Fruit fly (Drosophila melanogaster) whole organism, embryonic: ENCODE measurements around the gene kel.

Experiments used
- Blimp-1 ChIP-seq: fragments of 200-800 bp; sonication (Bioruptor generic); optimal IDR thresholded peaks from 3 replicates; lab custom pipeline; 2018; ENCODE audit warnings: missing biosample characterization, missing genetic modification characterization, mild to moderate bottlenecking, moderate library complexity, missing genetic modification reagents
- Bteb2 ChIP-seq: fragments of 200-800 bp; sonication (Bioruptor generic); optimal IDR thresholded peaks from 2 replicates; lab custom pipeline; 2016; ENCODE audit warnings: missing biosample characterization, missing genetic modification characterization
- CG10147 ChIP-seq: fragments of 200-800 bp; sonication (Bioruptor generic); optimal IDR thresholded peaks from 2 replicates; lab custom pipeline; 2019; ENCODE audit warnings: missing biosample characterization, mild to moderate bottlenecking, missing genetic modification characterization, moderate library complexity
- CG10321 ChIP-seq: fragments of 200-800 bp; sonication (Bioruptor generic); IDR thresholded peaks from 2 replicates; pipeline ENCODE4 v1.3.6; 2022; ENCODE audit warnings: missing biosample characterization, missing genetic modification characterization
- CG11247 ChIP-seq: fragments of 200-800 bp; sonication (Bioruptor generic); IDR thresholded peaks from 2 replicates; pipeline ENCODE4 v1.3.6; 2022; ENCODE audit warnings: missing biosample characterization, missing genetic modification characterization
- CG14441 ChIP-seq: fragments of 200-800 bp; sonication (Bioruptor generic); IDR thresholded peaks from 2 replicates; pipeline ENCODE4 v1.3.6; 2022; ENCODE audit warnings: missing biosample characterization, missing genetic modification characterization
- CG15073 ChIP-seq: fragments of 200-800 bp; sonication (Bioruptor generic); optimal IDR thresholded peaks from 2 replicates; lab custom pipeline; 2016; ENCODE audit warnings: missing biosample characterization, missing genetic modification characterization
- CG1529 ChIP-seq: fragments of 200-800 bp; sonication (Bioruptor generic); optimal IDR thresholded peaks from 3 replicates; lab custom pipeline; 2018; ENCODE audit warnings: missing biosample characterization, missing genetic modification characterization
- CG18619 ChIP-seq: fragments of 200-800 bp; sonication (Bioruptor generic); optimal IDR thresholded peaks from 3 replicates; lab custom pipeline; 2017; ENCODE audit warnings: missing biosample characterization, mild to moderate bottlenecking, missing genetic modification characterization
- CG18764 ChIP-seq: fragments of 200-800 bp; sonication (Bioruptor generic); optimal IDR thresholded peaks from 3 replicates; lab custom pipeline; 2016; ENCODE audit warnings: missing biosample characterization, missing genetic modification characterization
- CG2202 ChIP-seq: fragments of 200-800 bp; sonication (Bioruptor generic); optimal IDR thresholded peaks from 2 replicates; lab custom pipeline; 2018; ENCODE audit warnings: missing biosample characterization, mild to moderate bottlenecking, missing genetic modification characterization
- CG32532 ChIP-seq: fragments of 200-800 bp; sonication (Bioruptor generic); IDR thresholded peaks from 2 replicates; pipeline ENCODE4 v1.3.6; 2022; ENCODE audit warnings: missing biosample characterization, missing genetic modification characterization
- CG3726 ChIP-seq: fragments of 200-800 bp; sonication (Bioruptor generic); IDR thresholded peaks from 3 replicates; pipeline ENCODE4, ENCODE4 v1.3.6; 2022; ENCODE audit warnings: missing biosample characterization, missing genetic modification characterization
- CG4424 ChIP-seq: fragments of 200-800 bp; sonication (Bioruptor generic); optimal IDR thresholded peaks from 3 replicates; lab custom pipeline; 2016; ENCODE audit warnings: missing biosample characterization, missing genetic modification characterization
- CG6175 ChIP-seq: fragments of 200-800 bp; sonication (Bioruptor generic); IDR thresholded peaks from 3 replicates; pipeline ENCODE4 v1.3.6; 2022; ENCODE audit warnings: missing biosample characterization, missing genetic modification characterization
- CG6254 ChIP-seq: fragments of 200-800 bp; sonication (Bioruptor generic); optimal IDR thresholded peaks from 3 replicates; lab custom pipeline; 2017; ENCODE audit warnings: mild to moderate bottlenecking, missing biosample characterization, missing genetic modification reagents, missing genetic modification characterization
- CG8944 ChIP-seq: fragments of 200-800 bp; sonication (Bioruptor generic); optimal IDR thresholded peaks from 3 replicates; lab custom pipeline; 2016; ENCODE audit warnings: missing biosample characterization, missing genetic modification characterization
- CTCF ChIP-seq: fragments of 200-800 bp; sonication (Bioruptor generic); optimal IDR thresholded peaks from 2 replicates; lab custom pipeline; 2017; ENCODE audit warnings: missing biosample characterization, mild to moderate bottlenecking, missing genetic modification characterization, moderate library complexity
- CoRest ChIP-seq: fragments of 200-800 bp; sonication (Bioruptor generic); optimal IDR thresholded peaks from 3 replicates; lab custom pipeline; 2018; ENCODE audit warnings: missing biosample characterization, mild to moderate bottlenecking, missing genetic modification characterization, moderate library complexity
- ERR ChIP-seq: fragments of 200-800 bp; sonication (Bioruptor generic); optimal IDR thresholded peaks from 2 replicates; lab custom pipeline; 2016; ENCODE audit warnings: missing biosample characterization, missing genetic modification characterization
- Jarid2 ChIP-seq: fragments of 200-800 bp; sonication (Bioruptor generic); optimal IDR thresholded peaks from 3 replicates; lab custom pipeline; 2017; ENCODE audit warnings: mild to moderate bottlenecking, missing biosample characterization, missing genetic modification reagents, missing genetic modification characterization
- Kr ChIP-seq: fragments of 200-800 bp; sonication (Bioruptor generic); optimal IDR thresholded peaks from 2 replicates; lab custom pipeline; 2017; ENCODE audit warnings: missing biosample characterization, mild to moderate bottlenecking, missing genetic modification characterization
- MBD-R2 ChIP-seq: fragments of 200-800 bp; sonication (Bioruptor generic); IDR thresholded peaks from 2 replicates; pipeline ENCODE4 v1.3.6; 2022; ENCODE audit warnings: missing biosample characterization, missing genetic modification characterization
- Mad ChIP-seq: fragments of 200-800 bp; sonication (Bioruptor generic); optimal IDR thresholded peaks from 2 replicates; lab custom pipeline; 2016; ENCODE audit warnings: missing biosample characterization, missing genetic modification characterization
- PHDP ChIP-seq: fragments of 200-800 bp; sonication (Bioruptor generic); optimal IDR thresholded peaks from 3 replicates; lab custom pipeline; 2018; ENCODE audit warnings: missing biosample characterization, mild to moderate bottlenecking, missing genetic modification characterization, moderate library complexity
- Rx ChIP-seq: fragments of 200-800 bp; sonication (Bioruptor generic); IDR thresholded peaks from 2 replicates; pipeline ENCODE4 v1.3.6; 2022; ENCODE audit warnings: missing biosample characterization, missing genetic modification characterization
- Ssrp ChIP-seq: fragments of 200-800 bp; sonication (Bioruptor generic); optimal IDR thresholded peaks from 2 replicates; lab custom pipeline; 2018; ENCODE audit warnings: missing biosample characterization, mild to moderate bottlenecking, missing genetic modification characterization, moderate library complexity
- Tbp ChIP-seq: fragments of >200 bp; optimal IDR thresholded peaks from 2 replicates; lab custom pipeline; 2018; ENCODE audit warnings: missing biosample characterization, missing genetic modification characterization
- Xrp1 ChIP-seq: fragments of 200-800 bp; sonication (Bioruptor generic); IDR thresholded peaks from 2 replicates; pipeline ENCODE4 v1.3.6; 2022; ENCODE audit warnings: missing biosample characterization, missing genetic modification characterization
- ac ChIP-seq: fragments of 200-800 bp; sonication (Bioruptor generic); optimal IDR thresholded peaks from 3 replicates; lab custom pipeline; 2017; ENCODE audit warnings: missing biosample characterization, mild to moderate bottlenecking, missing genetic modification characterization
- bigmax ChIP-seq: fragments of 200-800 bp; sonication (Bioruptor generic); optimal IDR thresholded peaks from 2 replicates; lab custom pipeline; 2018; ENCODE audit warnings: missing biosample characterization, mild to moderate bottlenecking, missing genetic modification characterization
- corto ChIP-seq: fragments of 200-800 bp; sonication (Bioruptor generic); optimal IDR thresholded peaks from 2 replicates; lab custom pipeline; 2016; ENCODE audit warnings: missing biosample characterization, mild to moderate bottlenecking, missing genetic modification characterization, moderate library complexity
- dati ChIP-seq: fragments of 200-800 bp; sonication (Bioruptor generic); IDR thresholded peaks from 2 replicates; pipeline ENCODE4 v1.3.6; 2022; ENCODE audit warnings: missing biosample characterization, missing genetic modification characterization
- dimm ChIP-seq: fragments of 200-800 bp; sonication (Bioruptor generic); IDR thresholded peaks from 2 replicates; pipeline ENCODE4 v1.3.6; 2022; ENCODE audit warnings: missing biosample characterization, missing genetic modification characterization
- disco-r ChIP-seq: fragments of 200-800 bp; sonication (Bioruptor generic); optimal IDR thresholded peaks from 2 replicates; lab custom pipeline; 2016; ENCODE audit warnings: missing biosample characterization, missing genetic modification characterization
- eyg ChIP-seq: fragments of 200-800 bp; sonication (Bioruptor generic); optimal IDR thresholded peaks from 3 replicates; lab custom pipeline; 2016; ENCODE audit warnings: missing biosample characterization, missing genetic modification characterization
- fd102C ChIP-seq: fragments of 200-800 bp; sonication (Bioruptor generic); optimal IDR thresholded peaks from 2 replicates; lab custom pipeline; 2018; ENCODE audit warnings: missing biosample characterization, mild to moderate bottlenecking, missing genetic modification characterization, moderate library complexity
- fd96Cb ChIP-seq: fragments of 200-800 bp; sonication (Bioruptor generic); optimal IDR thresholded peaks from 2 replicates; lab custom pipeline; 2018; ENCODE audit warnings: missing biosample characterization, mild to moderate bottlenecking, missing genetic modification characterization, moderate library complexity
- fu2 ChIP-seq: fragments of 200-800 bp; sonication (Bioruptor generic); optimal IDR thresholded peaks from 2 replicates; lab custom pipeline; 2016; ENCODE audit warnings: missing biosample characterization, missing genetic modification characterization
- grau ChIP-seq: fragments of 200-800 bp; optimal IDR thresholded peaks from 3 replicates; lab custom pipeline; 2019; ENCODE audit warnings: missing biosample characterization, mild to moderate bottlenecking, missing genetic modification characterization, moderate library complexity
- jigr1 ChIP-seq: fragments of 200-800 bp; sonication (Bioruptor generic); IDR thresholded peaks from 3 replicates; pipeline ENCODE4 v1.3.6; 2022; ENCODE audit warnings: missing biosample characterization, missing genetic modification characterization
- jing ChIP-seq: fragments of 200-800 bp; sonication (Bioruptor generic); optimal IDR thresholded peaks from 2 replicates; lab custom pipeline; 2018; ENCODE audit warnings: missing biosample characterization, mild to moderate bottlenecking, missing genetic modification characterization
- jumu ChIP-seq: fragments of 200-800 bp; sonication (Bioruptor generic); optimal IDR thresholded peaks from 3 replicates; lab custom pipeline; 2016; ENCODE audit warnings: missing biosample characterization, missing genetic modification characterization
- org-1 ChIP-seq: fragments of 200-800 bp; sonication (Bioruptor generic); optimal IDR thresholded peaks from 2 replicates; lab custom pipeline; 2017; ENCODE audit warnings: missing biosample characterization, missing genetic modification characterization
- pros ChIP-seq: fragments of 200-800 bp; sonication (Bioruptor generic); optimal IDR thresholded peaks from 3 replicates; lab custom pipeline; 2019; ENCODE audit warnings: missing biosample characterization, mild to moderate bottlenecking, missing genetic modification characterization, moderate library complexity
- pum ChIP-seq: fragments of 200-800 bp; sonication (Bioruptor generic); optimal IDR thresholded peaks from 2 replicates; lab custom pipeline; 2016; ENCODE audit warnings: missing biosample characterization, missing genetic modification characterization
- scrt ChIP-seq: fragments of 200-800 bp; sonication (Bioruptor generic); optimal IDR thresholded peaks from 2 replicates; lab custom pipeline; 2018; ENCODE audit warnings: missing biosample characterization, mild to moderate bottlenecking, missing genetic modification characterization, moderate library complexity
- sd ChIP-seq: fragments of 200-800 bp; sonication (Bioruptor generic); optimal IDR thresholded peaks from 3 replicates; lab custom pipeline; 2018; ENCODE audit warnings: missing biosample characterization, mild to moderate bottlenecking, missing genetic modification characterization, moderate library complexity
- slou ChIP-seq: fragments of 200-800 bp; sonication (Bioruptor generic); optimal IDR thresholded peaks from 3 replicates; lab custom pipeline; 2016; ENCODE audit warnings: missing biosample characterization, missing genetic modification characterization
- toy ChIP-seq: fragments of 200-800 bp; sonication (Bioruptor generic); IDR thresholded peaks from 2 replicates; pipeline ENCODE4 v1.3.6; 2022; ENCODE audit warnings: missing biosample characterization, missing genetic modification characterization
- yki ChIP-seq: fragments of >200 bp; optimal IDR thresholded peaks from 3 replicates; lab custom pipeline; 2018

Gene kel

DNA sequence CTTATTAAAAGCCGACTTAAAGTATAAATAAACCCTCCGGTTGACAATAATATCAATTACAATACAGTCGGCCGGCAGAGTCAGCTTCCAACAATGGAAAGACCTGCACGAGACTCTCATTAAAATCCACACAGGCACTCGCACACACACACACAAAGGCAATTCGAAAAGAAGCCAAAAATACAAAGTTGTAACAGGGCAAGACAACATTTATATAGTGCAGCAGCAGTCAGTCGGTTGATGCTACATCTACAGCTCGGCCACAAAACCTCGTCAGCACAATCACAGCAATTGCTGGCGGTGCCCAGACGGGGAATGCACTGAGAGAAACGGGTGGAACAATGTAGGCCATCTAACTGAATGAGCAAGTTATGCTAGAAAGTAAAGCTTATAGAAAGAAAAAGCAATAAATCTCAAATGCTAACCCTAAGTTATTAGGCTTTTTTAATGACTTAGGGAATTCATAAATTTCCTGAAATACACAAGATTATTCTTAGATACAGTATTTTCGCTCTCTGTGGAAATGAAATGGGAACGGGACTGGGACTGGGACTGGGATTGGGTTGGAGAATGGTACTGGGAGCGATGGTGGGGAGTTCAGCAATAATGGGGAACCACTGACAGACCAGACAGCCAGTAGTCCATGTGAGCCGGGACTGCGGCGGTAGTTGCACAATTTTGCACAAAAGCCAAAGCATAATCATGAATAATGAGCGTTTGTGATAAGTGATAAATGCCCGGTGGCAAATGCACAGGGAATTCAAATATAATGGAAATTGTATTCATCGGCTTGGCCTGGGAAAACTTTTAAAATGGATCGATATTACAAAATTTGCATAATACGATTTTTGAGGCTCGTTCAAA lies 16.3 kb downstream of the kel start (continued):
- 0 out of 2 replicates have a peak, but pooled peaks have one; percentile 28 for TF ChIP-seq CG11247
- TF ChIP-seq Rx (GFP tag; lab: Robert Waterston, UW) = peak; percentile 5; the same call in 1 of the 2 replicates
- no peak for TF ChIP-seq yki (lab: Kevin White, UChicago)
- TF ChIP-seq CG18764 (GFP tag; lab: Kevin White, UChicago) = peak; percentile 3
- peak; percentile 43 for TF ChIP-seq CoRest (tag; lab: Kevin White, UChicago)
- TF ChIP-seq CG1529 = no peak
- TF ChIP-seq ERR (GFP tag; lab: Kevin White, UChicago) = no peak
- TF ChIP-seq CG32532 (GFP tag; lab: Robert Waterston, UW) = peak; percentile 55; the same call in 1 of the 2 replicates
- TF ChIP-seq Tbp (GFP tag; lab: Kevin White, UChicago) = no peak
- peak; percentile 44 for TF ChIP-seq fd96Cb (tag; lab: Kevin White, UChicago)
- TF ChIP-seq fd102C (GFP tag; lab: Kevin White, UChicago) = no peak
- TF ChIP-seq fu2 (GFP tag; lab: Kevin White, UChicago) = no peak
- peak; percentile 40 for TF ChIP-seq org-1 (GFP tag; lab: Kevin White, UChicago)
- TF ChIP-seq sd (tag; lab: Kevin White, UChicago) = no peak
- peak; percentile 11 for TF ChIP-seq CG10147 (GFP tag; lab: Kevin White, UChicago)
- no peak for TF ChIP-seq jigr1
- peak; percentile 40 for TF ChIP-seq PHDP
- TF ChIP-seq slou (GFP tag; lab: Kevin White, UChicago) = peak; percentile 22
- no peak for TF ChIP-seq CG15073
- peak; percentile 17 for TF ChIP-seq scrt (GFP tag; lab: Kevin White, UChicago)
- TF ChIP-seq CG10321 (GFP tag; lab: Robert Waterston, UW) = peak; percentile 23; the same call in 1 of the 2 replicates
- peak; percentile 58 for TF ChIP-seq Blimp-1
- no peak for TF ChIP-seq dimm
- peak; percentile 25 for TF ChIP-seq jing (GFP tag; lab: Kevin White, UChicago)
- TF ChIP-seq jumu = peak; percentile 33
- no peak for TF ChIP-seq CG18619 (GFP tag; lab: Kevin White, UChicago)
- TF ChIP-seq toy (GFP tag; lab: Robert Waterston, UW) = no peak
- 0 out of 2 replicates have a peak, but pooled peaks have one; percentile 39 for TF ChIP-seq CG14441 (GFP tag; lab: Robert Waterston, UW)
- TF ChIP-seq eyg (GFP tag; lab: Kevin White, UChicago) = no peak
- no peak for TF ChIP-seq pros (GFP tag; lab: Kevin White, UChicago)
- no peak for TF ChIP-seq Jarid2 (GFP tag; lab: Kevin White, UChicago)
- no peak for TF ChIP-seq Bteb2 (GFP tag; lab: Kevin White, UChicago)
- no peak for TF ChIP-seq disco-r
- TF ChIP-seq CG8944 (GFP tag; lab: Kevin White, UChicago) = peak; percentile 33
- TF ChIP-seq CTCF = no peak
- TF ChIP-seq CG6254 = peak; percentile 23
- no peak for TF ChIP-seq dati (GFP tag; lab: Robert Waterston, UW)
- no peak for TF ChIP-seq Kr (GFP tag; lab: Kevin White, UChicago)
- peak; percentile 64 for TF ChIP-seq Xrp1 (GFP tag; lab: Robert Waterston, UW)
- no peak for TF ChIP-seq bigmax (GFP tag; lab: Kevin White, UChicago)
- TF ChIP-seq corto (GFP tag; lab: Kevin White, UChicago) = peak; percentile 78
- TF ChIP-seq pum (GFP tag; lab: Kevin White, UChicago) = peak; percentile 29
- TF ChIP-seq Ssrp (tag; lab: Kevin White, UChicago) = no peak
- peak; percentile 25 for TF ChIP-seq CG4424 (GFP tag; lab: Kevin White, UChicago)
- no peak for TF ChIP-seq MBD-R2 (GFP tag; lab: Robert Waterston, UW)
- TF ChIP-seq ac (GFP tag; lab: Kevin White, UChicago) = no peak
- no peak for TF ChIP-seq Mad (GFP tag; lab: Kevin White, UChicago)
- TF ChIP-seq CG6175 (GFP tag; lab: Robert Waterston, UW) = no peak
- TF ChIP-seq CG2202 (tag; lab: Kevin White, UChicago) = no peak
- TF ChIP-seq grau = peak; percentile 49
- TF ChIP-seq CG3726 (GFP tag; lab: Robert Waterston, UW) = no peak
